Fruit fly (Drosophila melanogaster) whole organism, wandering third instar larva: ENCODE measurements around the gene CG34290.

Experiments
- Dfd ChIP-seq: fragments of >200 bp; optimal IDR thresholded peaks from 2 replicates; lab custom pipeline; 2017; ENCODE audit warnings: missing biosample characterization, missing genetic modification characterization
- Dif ChIP-seq: fragments of 200-275, 200-300 bp; sonication (Bioruptor generic); optimal IDR thresholded peaks from 2 replicates; lab custom pipeline; 2018; ENCODE audit warnings: missing biosample characterization, missing genetic modification characterization; ENCODE audit not compliant: partially characterized antibody
- Myc ChIP-seq: fragments of >200 bp; optimal IDR thresholded peaks from 2 replicates; lab custom pipeline; 2017
- Sp1 ChIP-seq: fragments of 200-800 bp; sonication (Bioruptor generic); optimal IDR thresholded peaks from 3 replicates; lab custom pipeline; 2019; ENCODE audit warnings: missing biosample characterization, mild to moderate bottlenecking, missing genetic modification characterization, moderate library complexity
- brk ChIP-seq: fragments of 200-800 bp; sonication (Bioruptor generic); optimal IDR thresholded peaks from 2 replicates; lab custom pipeline; 2016; ENCODE audit warnings: missing biosample characterization, mild to moderate bottlenecking, missing genetic modification characterization
- dl ChIP-seq, 2 experiments: fragments of 175-275, 200-275 bp in 1 of 2; fragments of 200-275 bp in 1 of 2; sonication (Bioruptor generic); optimal IDR thresholded peaks; lab custom pipeline; 2018; ENCODE audit warnings: mild to moderate bottlenecking in 2 of 2, missing biosample characterization in 2 of 2, missing genetic modification characterization in 2 of 2, moderate library complexity in 2 of 2; ENCODE audit not compliant: partially characterized antibody in 2 of 2, insufficient read depth in 1 of 2
- dsf ChIP-seq: sonication (Bioruptor generic); optimal IDR thresholded peaks from 2 replicates; lab custom pipeline; 2016; ENCODE audit warnings: missing biosample characterization, missing genetic modification characterization, borderline replicate concordance
- ey ChIP-seq: fragments of 200-800 bp; sonication (Bioruptor generic); optimal IDR thresholded peaks from 2 replicates; lab custom pipeline; 2016; ENCODE audit warnings: missing biosample characterization, missing genetic modification characterization
- lola ChIP-seq: fragments of >200 bp; optimal IDR thresholded peaks from 2 replicates; lab custom pipeline; 2017; ENCODE audit warnings: missing biosample characterization, missing genetic modification characterization
- pan ChIP-seq: fragments of >200 bp; optimal IDR thresholded peaks from 2 replicates; lab custom pipeline; 2017
- psq ChIP-seq: fragments of 200-800 bp; sonication (Bioruptor generic); optimal IDR thresholded peaks from 3 replicates; lab custom pipeline; 2017; ENCODE audit warnings: missing biosample characterization, mild to moderate bottlenecking, missing genetic modification characterization, moderate library complexity
- usp ChIP-seq: fragments of >200 bp; optimal IDR thresholded peaks from 2 replicates; lab custom pipeline; 2017; ENCODE audit warnings: missing biosample characterization, missing genetic modification characterization

DNA sequence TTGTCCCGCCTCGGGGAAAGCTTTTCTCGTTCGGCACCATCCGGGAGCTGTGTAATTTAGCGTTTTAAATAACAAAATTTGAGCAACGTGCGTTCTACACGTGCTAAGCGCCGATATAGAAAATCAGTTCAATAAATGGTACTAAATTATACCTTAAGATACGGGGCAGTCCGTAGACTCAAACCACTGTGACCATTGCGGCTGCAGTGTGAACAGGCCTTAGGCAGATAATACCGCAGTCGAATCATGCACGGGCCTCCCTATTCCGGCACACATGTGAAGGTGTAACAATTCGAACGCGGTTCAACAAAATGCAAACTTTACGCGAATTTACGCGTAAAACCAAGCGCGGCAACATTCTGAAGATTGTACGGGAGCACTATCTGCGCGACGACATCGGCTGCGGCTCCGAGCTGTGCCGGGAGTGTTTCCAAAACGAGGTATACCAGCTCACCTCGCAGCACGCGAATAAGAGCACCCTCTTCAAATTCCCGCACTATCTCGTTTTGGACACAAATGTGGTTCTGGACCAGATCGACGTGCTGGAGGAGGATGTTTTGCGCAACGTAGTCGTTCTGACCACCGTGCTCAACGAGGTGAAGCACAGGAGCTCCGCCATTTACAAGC is 43.7 kb upstream of the CG34290 start, which contains the start of the genes Rrp5 and Dis3:
- peak; percentile 68 for TF ChIP-seq Myc (lab: Kevin White, UChicago)
- no peak for TF ChIP-seq Dfd (GFP tag; lab: Kevin White, UChicago)
- no peak for TF ChIP-seq lola
- no peak for TF ChIP-seq brk
- TF ChIP-seq pan = no peak
- no peak for TF ChIP-seq dsf (GFP tag; lab: Kevin White, UChicago)
- TF ChIP-seq Sp1 (GFP tag; lab: Kevin White, UChicago) = no peak
- peak; percentile 97 for TF ChIP-seq Dif (GFP tag; lab: Kevin White, UChicago)
- TF ChIP-seq psq = no peak
- no peak for TF ChIP-seq ey (GFP tag; lab: Kevin White, UChicago)
- peak in 1 of 2 experiments; percentile 16 for TF ChIP-seq dl (GFP tag; optimal IDR thresholded peaks at IDR 0.05; lab: Kevin White, UChicago; ENCODE audit: insufficient read depth in 1 of 2, partially characterized antibody in 2 of 2)
- TF ChIP-seq usp (GFP tag; lab: Kevin White, UChicago) = no peak
